Worm (Caenorhabditis elegans) whole organism, mixed stage, embryonic: ENCODE measurements around the gene F58A4.1.

Experiments
- blmp-1 ChIP-seq: fragments of 150-350 bp; optimal IDR thresholded peaks from 2 replicates; lab custom pipeline; 2014; ENCODE audit warnings: missing biosample characterization, missing genetic modification characterization
- ceh-39 ChIP-seq: fragments of 150-350 bp; optimal IDR thresholded peaks from 2 replicates; lab custom pipeline; 2014; ENCODE audit warnings: missing biosample characterization, missing genetic modification characterization
- ceh-43 ChIP-seq: fragments of 200-800 bp; sonication (Bioruptor generic); optimal IDR thresholded peaks from 2 replicates; lab custom pipeline; 2018; ENCODE audit warnings: mild to moderate bottlenecking, missing genetic modification characterization, moderate library complexity, missing compliant biosample characterization
- ceh-83 ChIP-seq: fragments of 200-800 bp; sonication (Bioruptor generic); optimal IDR thresholded peaks from 2 replicates; lab custom pipeline; 2018; ENCODE audit warnings: mild to moderate bottlenecking, missing genetic modification characterization, missing compliant biosample characterization
- ces-1 ChIP-seq: fragments of 150-350 bp; optimal IDR thresholded peaks from 2 replicates; lab custom pipeline; 2014; ENCODE audit warnings: missing biosample characterization, missing genetic modification reagents, missing genetic modification characterization
- cnd-1 ChIP-seq: fragments of 200-800 bp; sonication (Bioruptor generic); optimal IDR thresholded peaks from 2 replicates; lab custom pipeline; 2018; ENCODE audit warnings: mild to moderate bottlenecking, missing genetic modification characterization, missing compliant biosample characterization
- elt-1 ChIP-seq: sonication (generic microtip); optimal IDR thresholded peaks from 2 replicates; lab custom pipeline; 2017; ENCODE audit warnings: missing genetic modification characterization, mild to moderate bottlenecking, missing compliant biosample characterization, antibody characterized with exemption, moderate library complexity, borderline replicate concordance; ENCODE audit not compliant: insufficient read depth
- elt-3 ChIP-seq: fragments of 150-350 bp; optimal IDR thresholded peaks from 2 replicates; lab custom pipeline; 2014; ENCODE audit warnings: missing biosample characterization, missing genetic modification characterization
- flh-1 ChIP-seq: fragments of 200-800 bp; sonication (Bioruptor generic); optimal IDR thresholded peaks from 2 replicates; lab custom pipeline; 2018; ENCODE audit warnings: mild to moderate bottlenecking, missing genetic modification characterization, moderate library complexity, missing compliant biosample characterization
- ham-2 ChIP-seq: fragments of 200-800 bp; sonication (Bioruptor generic); optimal IDR thresholded peaks from 2 replicates; lab custom pipeline; 2018; ENCODE audit warnings: mild to moderate bottlenecking, missing genetic modification characterization, missing compliant biosample characterization
- hlh-1 ChIP-seq: fragments of 150-350 bp; optimal IDR thresholded peaks from 2 replicates; lab custom pipeline; 2014; ENCODE audit warnings: missing biosample characterization, missing genetic modification reagents, missing genetic modification characterization
- lin-13 ChIP-seq: fragments of 150-350 bp; optimal IDR thresholded peaks from 2 replicates; lab custom pipeline; 2014; ENCODE audit warnings: missing biosample characterization, missing genetic modification characterization
- lsy-2 ChIP-seq: fragments of 150-350 bp; optimal IDR thresholded peaks from 2 replicates; lab custom pipeline; 2014; ENCODE audit warnings: missing biosample characterization, missing genetic modification characterization
- mab-5 ChIP-seq: fragments of 150-350 bp; optimal IDR thresholded peaks from 2 replicates; lab custom pipeline; 2014; ENCODE audit warnings: missing biosample characterization, missing genetic modification characterization
- mep-1 ChIP-seq: fragments of 150-350 bp; optimal IDR thresholded peaks from 2 replicates; lab custom pipeline; 2017; ENCODE audit warnings: missing biosample characterization, missing genetic modification reagents, missing genetic modification characterization, inconsistent platforms
- mls-2 ChIP-seq: sonication (generic microtip); optimal IDR thresholded peaks from 2 replicates; lab custom pipeline; 2016; ENCODE audit warnings: mild to moderate bottlenecking, missing genetic modification characterization, moderate library complexity, missing compliant biosample characterization
- nhr-12 ChIP-seq: fragments of 150-350 bp; optimal IDR thresholded peaks from 2 replicates; lab custom pipeline; 2014; ENCODE audit warnings: missing biosample characterization, missing genetic modification characterization
- nhr-2 ChIP-seq: fragments of 150-350 bp; optimal IDR thresholded peaks from 2 replicates; lab custom pipeline; 2014; ENCODE audit warnings: missing biosample characterization, missing genetic modification characterization
- nhr-237 ChIP-seq: fragments of 150-350 bp; optimal IDR thresholded peaks from 2 replicates; lab custom pipeline; 2014; ENCODE audit warnings: missing biosample characterization, missing genetic modification characterization
- nhr-28 ChIP-seq: fragments of 150-350 bp; optimal IDR thresholded peaks from 2 replicates; lab custom pipeline; 2014; ENCODE audit warnings: missing biosample characterization, missing genetic modification characterization
- nhr-76 ChIP-seq: sonication (generic microtip); optimal IDR thresholded peaks from 2 replicates; lab custom pipeline; 2017; ENCODE audit warnings: missing biosample characterization, missing genetic modification characterization
- pha-4 ChIP-seq: fragments of 150-350 bp; optimal IDR thresholded peaks from 2 replicates; lab custom pipeline; 2018; ENCODE audit warnings: missing biosample characterization, missing genetic modification reagents, missing genetic modification characterization
- sem-2 ChIP-seq: fragments of 200-800 bp; sonication (Bioruptor generic); optimal IDR thresholded peaks from 2 replicates; lab custom pipeline; 2018; ENCODE audit warnings: mild to moderate bottlenecking, missing genetic modification characterization, missing compliant biosample characterization
- snpc-4 ChIP-seq: fragments of 150-350 bp; optimal IDR thresholded peaks from 2 replicates; lab custom pipeline; 2014; ENCODE audit warnings: missing biosample characterization, missing genetic modification characterization
- tbx-8 ChIP-seq: fragments of 200-800 bp; sonication (Bioruptor generic); optimal IDR thresholded peaks from 2 replicates; lab custom pipeline; 2018; ENCODE audit warnings: mild to moderate bottlenecking, missing genetic modification characterization, moderate library complexity, missing compliant biosample characterization
- unc-39 ChIP-seq: fragments of 150-350 bp; optimal IDR thresholded peaks from 2 replicates; lab custom pipeline; 2014; ENCODE audit warnings: missing biosample characterization, missing genetic modification characterization
- unc-62 ChIP-seq: fragments of 150-350 bp; optimal IDR thresholded peaks from 2 replicates; lab custom pipeline; 2014; ENCODE audit warnings: missing biosample characterization, missing genetic modification reagents, missing genetic modification characterization
- zip-8 ChIP-seq: fragments of 150-350 bp; optimal IDR thresholded peaks from 2 replicates; lab custom pipeline; 2014; ENCODE audit warnings: missing biosample characterization, missing genetic modification characterization
- ztf-11 ChIP-seq: fragments of 150-350 bp; optimal IDR thresholded peaks from 2 replicates; lab custom pipeline; 2014; ENCODE audit warnings: missing biosample characterization, missing genetic modification characterization

F58A4.1 gene

DNA sequence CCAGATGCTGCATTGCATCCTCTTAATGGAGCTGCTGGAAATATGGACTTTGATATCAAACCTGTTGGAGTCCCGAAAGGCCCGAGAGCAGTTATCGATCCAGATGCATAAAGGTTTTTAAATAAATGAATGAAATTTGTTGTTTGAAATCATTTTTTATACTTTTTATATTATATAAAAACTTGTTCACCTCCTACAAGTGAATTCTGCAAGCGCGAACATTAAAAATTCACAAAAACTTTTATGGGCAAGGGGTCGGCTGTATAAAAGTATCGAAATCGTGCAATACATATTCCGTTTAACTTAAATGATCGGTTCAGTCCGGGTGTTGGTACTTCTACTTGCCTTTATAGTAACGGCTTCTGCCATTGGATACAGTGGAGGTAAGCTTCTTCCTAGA lies at the start of gene F58A4.1:
Gene F58A4.1, plus strand, starts transcription at position 301 of the 400 bp plus-strand sequence.
- TF ChIP-seq zip-8 (tag; lab: Kevin White, UChicago) (no peak), lin-13 (tag; lab: Kevin White, UChicago) (no peak), ceh-43 (GFP tag; lab: Kevin White, UChicago) (no peak), nhr-12 (tag; lab: Kevin White, UChicago) (no peak), ztf-11 (no peak), snpc-4 (tag; lab: Kevin White, UChicago) (no peak), hlh-1 (tag; lab: Kevin White, UChicago) (no peak), blmp-1 (tag; lab: Kevin White, UChicago) (no peak), nhr-237 (no peak), mls-2 (tag; lab: Kevin White, UChicago) (no peak), mab-5 (tag; lab: Kevin White, UChicago) (no peak), ham-2 (no peak), elt-3 (tag; lab: Kevin White, UChicago) (no peak), nhr-2 (tag; lab: Kevin White, UChicago) (no peak), nhr-76 (no peak), sem-2 (GFP tag; lab: Kevin White, UChicago) (no peak), ceh-39 (tag; lab: Kevin White, UChicago) (no peak), lsy-2 (no peak), unc-39 (tag; lab: Kevin White, UChicago) (no peak), flh-1 (no peak)

DNA sequence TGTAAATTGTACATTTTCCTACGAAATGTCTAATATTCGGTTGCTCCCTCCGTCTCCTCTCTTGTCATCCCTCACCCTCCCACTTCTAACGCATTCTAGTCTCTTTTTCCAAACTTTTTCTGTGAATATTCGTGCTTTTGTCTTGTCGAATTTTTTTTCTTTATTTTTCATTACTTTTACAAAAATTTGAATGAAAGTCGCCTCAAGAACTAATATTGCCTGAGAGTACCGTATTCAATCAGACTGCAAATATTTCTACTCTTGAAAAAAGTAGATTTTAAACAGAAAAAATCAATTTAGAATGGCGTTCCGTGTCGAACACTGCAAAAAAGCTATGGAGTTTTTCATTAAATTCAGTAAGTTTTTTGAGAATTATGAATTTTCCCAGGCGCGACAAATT lies 42.0 kb upstream of the F58A4.1 start, which contains the start of gene ZK1098.11:
Gene ZK1098.11, plus strand, starts transcription at position 301 of the 400 bp plus-strand sequence.
- no peak for TF ChIP-seq tbx-8
- no peak for TF ChIP-seq snpc-4 (tag; lab: Kevin White, UChicago)
- TF ChIP-seq, all 35 proteins: peak for 0

- TF ChIP-seq ceh-43 (GFP tag; lab: Kevin White, UChicago) (no peak), nhr-12 (tag; lab: Kevin White, UChicago) (no peak), snpc-4 (tag; lab: Kevin White, UChicago) (no peak), ztf-11 (no peak), ces-1 (GFP tag; lab: Kevin White, UChicago) (no peak), lsy-2 (no peak), blmp-1 (tag; lab: Kevin White, UChicago) (no peak), hlh-1 (tag; lab: Kevin White, UChicago) (no peak)
Observed at ce11 chrIII:9558463-9558862, 39.8 kb upstream of the F58A4.1 start, which contains the start of gene C48B4.6. TSS of gene C48B4.6 (minus strand) at chrIII:9558563.

DNA sequence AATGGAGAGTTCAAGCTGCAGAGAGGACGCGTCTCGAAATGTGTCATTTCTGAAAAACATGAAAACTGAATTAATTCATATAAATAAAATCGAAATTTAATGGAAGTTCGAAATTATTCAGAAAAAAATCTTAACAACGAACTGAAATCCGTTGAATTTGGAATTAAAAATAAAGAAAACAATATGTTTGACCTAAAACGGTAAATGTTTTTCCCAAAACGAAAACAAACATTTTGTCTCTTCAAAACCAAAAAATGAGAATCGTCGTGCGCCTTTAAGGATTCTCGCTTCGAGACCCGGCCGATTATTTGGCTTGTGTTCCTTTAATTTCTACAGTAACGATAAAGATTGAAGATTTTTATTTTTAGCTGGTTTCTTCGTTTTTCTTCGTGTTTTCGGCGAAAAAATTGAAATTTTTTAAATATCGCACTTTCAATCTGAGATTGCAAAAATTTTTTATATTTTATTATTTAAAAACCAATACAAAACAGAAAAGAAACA lies 38.8 kb upstream of the F58A4.1 start, which contains the start of gene C48B4.7:
Gene C48B4.7, minus strand, starts transcription at position 51 of the 501 bp plus-strand sequence.
- TF ChIP-seq mep-1 (tag; lab: Kevin White, UChicago) (no peak), ham-2 (no peak), elt-3 (tag; lab: Kevin White, UChicago) (no peak)

DNA sequence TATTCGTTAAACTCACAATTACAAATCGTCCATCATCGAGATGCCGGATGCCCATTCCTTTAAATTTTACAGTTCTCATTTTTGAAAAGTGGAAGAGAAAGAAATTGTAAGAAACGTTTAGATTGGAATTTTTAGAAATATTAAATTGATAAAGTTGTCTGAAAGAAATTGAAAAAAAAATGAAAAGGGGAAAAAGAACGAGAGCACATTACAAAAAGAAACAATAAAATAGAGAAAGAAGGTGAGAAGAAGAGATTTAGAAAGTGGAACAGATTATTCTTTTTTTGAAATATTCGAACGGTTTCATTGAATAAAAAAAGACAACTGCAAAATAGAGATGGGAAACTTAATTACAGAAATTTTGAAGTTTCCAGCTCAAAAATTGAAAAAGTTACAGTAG lies 37.1 kb upstream of the F58A4.1 start, which contains the start of gene C48B4.8:
Gene C48B4.8, minus strand, starts transcription at position 101 of the 400 bp plus-strand sequence.
- no peak for TF ChIP-seq nhr-2 (tag; lab: Kevin White, UChicago)
- no peak for TF ChIP-seq ceh-43 (GFP tag; lab: Kevin White, UChicago)
- no peak for TF ChIP-seq mep-1 (tag; lab: Kevin White, UChicago)

ce11 chrIII:9563235-9563634 lies 35.0 kb upstream of the F58A4.1 start, which contains the start of gene C48B4.9:
TSS of gene C48B4.9 (minus strand) at chrIII:9563335.
- TF ChIP-seq nhr-12 (tag; lab: Kevin White, UChicago), result no peak
- TF ChIP-seq lin-13 (tag; lab: Kevin White, UChicago), result no peak
- TF ChIP-seq cnd-1 (tag; lab: Kevin White, UChicago), result no peak
- no peak for TF ChIP-seq hlh-1 (tag; lab: Kevin White, UChicago)
- TF ChIP-seq zip-8 (tag; lab: Kevin White, UChicago), result no peak
- TF ChIP-seq ceh-83 (GFP tag; lab: Kevin White, UChicago), result no peak
- no peak for TF ChIP-seq ceh-43 (GFP tag; lab: Kevin White, UChicago)
- no peak for TF ChIP-seq nhr-28
- no peak for TF ChIP-seq unc-62
- TF ChIP-seq flh-1, result no peak
- TF ChIP-seq nhr-2 (tag; lab: Kevin White, UChicago), result no peak
- TF ChIP-seq elt-3 (tag; lab: Kevin White, UChicago), result no peak
- no peak for TF ChIP-seq sem-2 (GFP tag; lab: Kevin White, UChicago)
- no peak for TF ChIP-seq pha-4 (tag; lab: Kevin White, UChicago)
- TF ChIP-seq elt-1, result no peak
- no peak for TF ChIP-seq nhr-237
